Worm (Caenorhabditis elegans): ENCODE results near the gene pezo-1.

The pezo-1 gene

ce11 chrIV:9386038-9386437 is 19.7 kb upstream of the pezo-1 start, which contains the start of gene daf-15 (continued):
- no peak for TF ChIP-seq tag-97 (GFP tag; IDR thresholded peaks at IDR 0.05)
- TF ChIP-seq madf-9 (GFP tag; conservative IDR thresholded peaks at IDR 0.05): no peak
- no peak for TF ChIP-seq pha-4 (GFP tag; IDR thresholded peaks at IDR 0.05)
- no peak for TF ChIP-seq pha-4 (tag; optimal IDR thresholded peaks at IDR 0.05)
- TF ChIP-seq mdt-29 (GFP tag; IDR thresholded peaks at IDR 0.05): no peak
- no peak for TF ChIP-seq daf-12 (tag; optimal IDR thresholded peaks at IDR 0.05)
- no peak for TF ChIP-seq attf-4 (tag; optimal IDR thresholded peaks at IDR 0.05)
- peak in 1 of 2 experiments; percentile 67 for TF ChIP-seq lsy-2 (tag; optimal IDR thresholded peaks at IDR 0.05)
- TF ChIP-seq unc-39 (tag; optimal IDR thresholded peaks at IDR 0.05): no peak
- TF ChIP-seq hlh-30 (tag; optimal IDR thresholded peaks at IDR 0.05; ENCODE audit: insufficient read depth): peak; percentile 90
- TF ChIP-seq nhr-28 (tag; optimal IDR thresholded peaks at IDR 0.05): peak; percentile 32
- no peak for TF ChIP-seq T20F7.1 (GFP tag; optimal IDR thresholded peaks at IDR 0.05)
- no peak for TF ChIP-seq tra-1 (GFP tag; IDR thresholded peaks at IDR 0.05)
- peak; percentile 28 for TF ChIP-seq dve-1 (tag; optimal IDR thresholded peaks at IDR 0.05; ENCODE audit: insufficient read depth)
- peak in 1 of 2 experiments; percentile 27 for TF ChIP-seq mdl-1 (tag; optimal IDR thresholded peaks at IDR 0.05)
- no peak for TF ChIP-seq D1046.2 (GFP tag; IDR thresholded peaks at IDR 0.05)
- no peak for TF ChIP-seq T26A8.4 (GFP tag; IDR thresholded peaks at IDR 0.05)
- TF ChIP-seq ZK337.2 (GFP tag; IDR thresholded peaks at IDR 0.05): no peak
- no peak for TF ChIP-seq spr-1 (tag; optimal IDR thresholded peaks at IDR 0.05)
- TF ChIP-seq nhr-102 (tag; optimal IDR thresholded peaks at IDR 0.05): no peak
- no peak for TF ChIP-seq ces-1 (GFP tag; optimal IDR thresholded peaks at IDR 0.05)
- TF ChIP-seq nhr-237 (tag; optimal IDR thresholded peaks at IDR 0.05): no peak
- TF ChIP-seq mxl-3 (GFP tag; optimal IDR thresholded peaks at IDR 0.05): no peak
- TF ChIP-seq dpl-1 (GFP tag; optimal IDR thresholded peaks at IDR 0.05): peak; percentile 93
- no peak for TF ChIP-seq nhr-25 (tag; optimal IDR thresholded peaks at IDR 0.05; ENCODE audit: borderline replicate concordance, insufficient read depth)
- TF ChIP-seq jun-1 (tag; optimal IDR thresholded peaks at IDR 0.05): no peak

ce11 chrIV:9384826-9385225 is 18.5 kb upstream of the pezo-1 start, which contains the start of gene C10C5.7:
TSS of gene C10C5.7 (plus strand) at chrIV:9385126.
- TF ChIP-seq D1046.2 (GFP tag; IDR thresholded peaks at IDR 0.05) (no peak), pqm-1 (tag; optimal IDR thresholded peaks at IDR 0.05) (no peak), unc-62 (GFP tag; optimal IDR thresholded peaks at IDR 0.05 in 1 of 2) (peak in 1 of 2 experiments; percentile 1), unc-62 (tag; optimal IDR thresholded peaks at IDR 0.05) (no peak), nhr-11 (tag; optimal IDR thresholded peaks at IDR 0.05) (no peak), zag-1 (tag; optimal IDR thresholded peaks at IDR 0.05) (no peak), lsy-2 (tag; optimal IDR thresholded peaks at IDR 0.05) (no peak), snpc-4 (tag; optimal IDR thresholded peaks at IDR 0.05) (no peak)

ce11 chrIV:9381136-9381535 is 14.8 kb upstream of the pezo-1 start, which contains the start of gene C10C5.5:
TSS of gene C10C5.5 (plus strand) at chrIV:9381436.
- TF ChIP-seq Y48G9A.11 (GFP tag; IDR thresholded peaks at IDR 0.05): no peak
- TF ChIP-seq aha-1 (tag): peak; percentile 17
- TF ChIP-seq hlh-30 (tag; optimal IDR thresholded peaks at IDR 0.05; ENCODE audit: insufficient read depth): no peak
- TF ChIP-seq mdt-29 (GFP tag; IDR thresholded peaks at IDR 0.05): no peak

- no peak for TF ChIP-seq daf-12 (tag; optimal IDR thresholded peaks at IDR 0.05)
- TF ChIP-seq zip-2 (tag; optimal IDR thresholded peaks at IDR 0.05): no peak
- no peak for TF ChIP-seq daf-16 (GFP tag; optimal IDR thresholded peaks at IDR 0.05)
- no peak for TF ChIP-seq daf-16 (tag; optimal IDR thresholded peaks at IDR 0.05)
- peak; percentile 34 for TF ChIP-seq nhr-48 (tag; optimal IDR thresholded peaks at IDR 0.05)
- TF ChIP-seq arid-1 (GFP tag; conservative IDR thresholded peaks at IDR 0.05): no peak
- TF ChIP-seq mdl-1 (tag; optimal IDR thresholded peaks at IDR 0.05): no peak
- peak in 1 of 2 experiments; percentile 38 for TF ChIP-seq unc-62 (GFP tag; optimal IDR thresholded peaks at IDR 0.05 in 1 of 2)
- no peak for TF ChIP-seq unc-62 (tag; optimal IDR thresholded peaks at IDR 0.05)
- TF ChIP-seq unc-39 (tag; optimal IDR thresholded peaks at IDR 0.05): no peak
- no peak for TF ChIP-seq lim-7 (GFP tag; IDR thresholded peaks at IDR 0.05)
- TF ChIP-seq hlh-11 (tag; optimal IDR thresholded peaks at IDR 0.05): peak; percentile 15
- TF ChIP-seq nhr-6 (tag; optimal IDR thresholded peaks at IDR 0.05): no peak
- TF ChIP-seq dve-1 (tag; optimal IDR thresholded peaks at IDR 0.05; ENCODE audit: insufficient read depth): peak; percentile 68
- TF ChIP-seq pha-4 (GFP tag; IDR thresholded peaks at IDR 0.05): no peak
- no peak for TF ChIP-seq pha-4 (tag; optimal IDR thresholded peaks at IDR 0.05)
- peak; percentile 79 for TF ChIP-seq dmd-6 (GFP tag; IDR thresholded peaks at IDR 0.05)
- TF ChIP-seq ceh-20 (GFP tag; IDR thresholded peaks at IDR 0.05): no peak
Observed at ce11 chrIV:9378272-9378671, 12.0 kb upstream of the pezo-1 start, which contains the start of gene C10C5.4. TSS of gene C10C5.4 (plus strand) at chrIV:9378552.

Data from whole organism, L4 larva.